Fruit fly (Drosophila melanogaster): ENCODE data around the gene CG14294.

The CG14294 gene

dm6 chr3R:18928918-18929705 is 27.0 kb upstream of the CG14294 start, which contains the start of gene CG42613 (continued):
- TF ChIP-seq CG4424 (GFP tag; optimal IDR thresholded peaks at IDR 0.05) (peak; percentile 61), CG13624 (GFP tag; optimal IDR thresholded peaks at IDR 0.05) (no peak), chm (GFP tag; IDR thresholded peaks at IDR 0.05) (peak; percentile 91), pnt (GFP tag; optimal IDR thresholded peaks at IDR 0.05) (no peak), row (GFP tag; IDR thresholded peaks at IDR 0.05) (0 out of 3 replicates have a peak, but pooled peaks have one; percentile 48), pfk (GFP tag; optimal IDR thresholded peaks at IDR 0.05) (peak; percentile 7), CG17328 (GFP tag; IDR thresholded peaks at IDR 0.05) (peak; percentile 85), chn (GFP tag; optimal IDR thresholded peaks at IDR 0.05) (no peak), CG4282 (GFP tag; optimal IDR thresholded peaks at IDR 0.05) (peak; percentile 37), prd (optimal IDR thresholded peaks at IDR 0.05) (no peak), prd (GFP tag; IDR thresholded peaks at IDR 0.05) (peak; percentile 28), CG2202 (tag; optimal IDR thresholded peaks at IDR 0.05) (peak; percentile 56), tll (GFP tag; optimal IDR thresholded peaks at IDR 0.05) (no peak), sr (GFP tag; IDR thresholded peaks at IDR 0.05) (no peak; the same call in 2 of the 3 replicates), ranshi (GFP tag; IDR thresholded peaks at IDR 0.05) (peak; percentile 50), CG12219 (GFP tag; optimal IDR thresholded peaks at IDR 0.05) (peak; percentile 60), CG3995 (GFP tag; optimal IDR thresholded peaks at IDR 0.05) (peak; percentile 15), CG12299 (tag; optimal IDR thresholded peaks at IDR 0.05) (no peak), Fer3 (tag; optimal IDR thresholded peaks at IDR 0.05) (peak; percentile 69), PHDP (tag; optimal IDR thresholded peaks at IDR 0.05) (peak; percentile 52), CG17186 (GFP tag; optimal IDR thresholded peaks at IDR 0.05) (peak; percentile 72), HLH3B (GFP tag; IDR thresholded peaks at IDR 0.05) (peak; percentile 64), Sin3A (optimal IDR thresholded peaks at IDR 0.05) (no peak), Pdp1 (GFP tag; optimal IDR thresholded peaks at IDR 0.05) (peak in 1 of 2 experiments; percentile 20), CG31365 (tag; optimal IDR thresholded peaks at IDR 0.05) (peak; percentile 69), salm (tag; optimal IDR thresholded peaks at IDR 0.05) (peak; percentile 47), CG8089 (GFP tag; optimal IDR thresholded peaks at IDR 0.05) (peak; percentile 78), NfI (GFP tag; optimal IDR thresholded peaks at IDR 0.05) (peak; percentile 82), CG10366 (GFP tag; IDR thresholded peaks at IDR 0.05) (peak; percentile 56), zen (tag; optimal IDR thresholded peaks at IDR 0.05) (peak; percentile 77), Bdp1 (GFP tag; optimal IDR thresholded peaks at IDR 0.05) (no peak), CG3163 (GFP tag; optimal IDR thresholded peaks at IDR 0.05) (peak; percentile 89), Sox102F (GFP tag; optimal IDR thresholded peaks at IDR 0.05) (peak; percentile 17), CG10209 (GFP tag; optimal IDR thresholded peaks at IDR 0.05) (peak; percentile 72), CG9437 (GFP tag; optimal IDR thresholded peaks at IDR 0.05) (peak; percentile 62), CG7928 (GFP tag; optimal IDR thresholded peaks at IDR 0.05) (peak; percentile 23), CG17359 (tag; optimal IDR thresholded peaks at IDR 0.05) (peak; percentile 72), fu2 (GFP tag; optimal IDR thresholded peaks at IDR 0.05) (no peak), CG14441 (GFP tag; IDR thresholded peaks at IDR 0.05) (peak; percentile 63), CG15479 (GFP tag; optimal IDR thresholded peaks at IDR 0.05) (no peak), Fer1 (GFP tag; optimal IDR thresholded peaks at IDR 0.05) (peak; percentile 60), CG30020 (tag; optimal IDR thresholded peaks at IDR 0.05) (peak; percentile 40), CG30403 (GFP tag; optimal IDR thresholded peaks at IDR 0.05) (peak; percentile 44), stc (GFP tag; IDR thresholded peaks at IDR 0.05) (0 out of 2 replicates have a peak, but pooled peaks have one; percentile 38), CG6765 (GFP tag; optimal IDR thresholded peaks at IDR 0.05) (peak; percentile 64), sug (tag; optimal IDR thresholded peaks at IDR 0.05) (no peak), btn (GFP tag; optimal IDR thresholded peaks at IDR 0.05) (no peak), CG30431 (GFP tag; optimal IDR thresholded peaks at IDR 0.05) (peak; percentile 52), Camta (GFP tag; optimal IDR thresholded peaks at IDR 0.05) (peak; percentile 44), Chrac-16 (GFP tag; optimal IDR thresholded peaks at IDR 0.05) (no peak)

All from whole organism, embryonic.